Worm (Caenorhabditis elegans) whole organism, early embryonic: ENCODE measurements around the gene tomm-20.

Experiments used
- F13C5.2 ChIP-seq: sonication (generic microtip); optimal IDR thresholded peaks from 2 replicates; lab custom pipeline; 2017; ENCODE audit warnings: mild to moderate bottlenecking, missing genetic modification characterization, inconsistent platforms, missing compliant biosample characterization
- aly-1 ChIP-seq: sonication (generic microtip); optimal IDR thresholded peaks from 2 replicates; lab custom pipeline; 2016; ENCODE audit warnings: missing genetic modification characterization, missing compliant biosample characterization
- ama-1 ChIP-seq: fragments of 150-350 bp; optimal IDR thresholded peaks from 2 replicates; lab custom pipeline; 2014
- ets-7 ChIP-seq: sonication (generic microtip); optimal IDR thresholded peaks from 2 replicates; lab custom pipeline; 2016; ENCODE audit warnings: missing genotype, missing genetic modification characterization, missing compliant biosample characterization
- flt-1 ChIP-seq: fragments of 200-800 bp; sonication (Bioruptor generic); IDR thresholded peaks from 2 replicates; pipeline ENCODE4 v1.3.6; 2022; ENCODE audit warnings: missing genetic modification characterization, missing compliant biosample characterization
- scrt-1 ChIP-seq: fragments of 200-800 bp; sonication (Bioruptor generic); IDR thresholded peaks from 2 replicates; pipeline ENCODE4 v1.3.6; 2022; ENCODE audit warnings: missing genetic modification characterization, missing compliant biosample characterization
- tbx-11 ChIP-seq: fragments of 200-800 bp; sonication (Bioruptor generic); IDR thresholded peaks from 2 replicates; pipeline ENCODE4 v1.3.6; 2022; ENCODE audit warnings: missing genetic modification characterization, missing compliant biosample characterization

DNA sequence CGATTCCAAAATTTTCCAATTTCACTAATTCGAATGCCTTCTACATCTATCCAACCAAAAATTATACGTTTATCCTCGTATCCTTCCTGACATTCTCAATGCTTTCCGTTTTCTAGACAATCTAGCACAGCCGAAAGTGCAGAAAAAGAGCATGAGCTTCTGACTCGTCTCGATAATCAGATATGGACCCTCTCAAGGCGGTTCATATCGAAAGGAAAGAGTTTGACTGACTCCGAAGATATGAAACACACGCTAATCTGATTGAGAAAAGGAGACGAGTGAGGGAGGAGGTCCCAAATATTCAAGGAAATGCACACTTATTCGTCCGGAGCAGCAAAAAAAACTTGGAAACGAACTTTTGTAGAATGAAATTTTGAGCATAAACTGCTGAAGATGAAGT lies 14.1 kb downstream of the tomm-20 start:
- TF ChIP-seq ama-1 (no peak), scrt-1 (no peak), tbx-11 (GFP tag; lab: Robert Waterston, UW) (no peak), aly-1 (tag; lab: Kevin White, UChicago) (no peak), flt-1 (GFP tag; lab: Robert Waterston, UW) (no peak), F13C5.2 (tag; lab: Kevin White, UChicago) (no peak), ets-7 (tag; lab: Kevin White, UChicago) (no peak)
